Worm (Caenorhabditis elegans) whole organism, midembryonic: ENCODE data around the gene dsh-1.

Experiments used
- T22C8.4 ChIP-seq: fragments of 200-800 bp; sonication (Bioruptor generic); IDR thresholded peaks from 2 replicates; pipeline ENCODE4 v1.3.6; 2022; ENCODE audit warnings: missing genetic modification characterization, missing compliant biosample characterization
- cog-1 ChIP-seq: sonication (generic microtip); optimal IDR thresholded peaks from 2 replicates; lab custom pipeline; 2016; ENCODE audit warnings: missing genetic modification characterization, missing compliant biosample characterization
- flt-1 ChIP-seq: fragments of 200-800 bp; sonication (Bioruptor generic); IDR thresholded peaks from 2 replicates; pipeline ENCODE4 v1.3.6; 2022; ENCODE audit warnings: missing genetic modification characterization, missing compliant biosample characterization
- klf-2 ChIP-seq: fragments of 200-800 bp; sonication (Bioruptor generic); conservative IDR thresholded peaks from 2 replicates; pipeline ENCODE4 v1.3.6; 2022; ENCODE audit warnings: missing genetic modification reagents, missing genetic modification characterization, missing compliant biosample characterization
- med-1 ChIP-seq: sonication (generic microtip); optimal IDR thresholded peaks from 2 replicates; lab custom pipeline; 2017; ENCODE audit warnings: missing genetic modification characterization, mild to moderate bottlenecking, missing compliant biosample characterization, antibody characterized with exemption, missing genetic modification reagents; ENCODE audit not compliant: insufficient read depth
- ref-1 ChIP-seq: fragments of 200-800 bp; sonication (Bioruptor generic); conservative IDR thresholded peaks from 2 replicates; pipeline ENCODE4 v1.3.6; 2022; ENCODE audit warnings: missing genetic modification reagents, missing genetic modification characterization, missing compliant biosample characterization
- tab-1 ChIP-seq: fragments of 200-800 bp; sonication (Bioruptor generic); IDR thresholded peaks from 2 replicates; pipeline ENCODE4 v1.3.6; 2022; ENCODE audit warnings: missing genetic modification characterization, missing compliant biosample characterization
- ztf-23 ChIP-seq: fragments of 200-800 bp; sonication (Bioruptor generic); IDR thresholded peaks from 2 replicates; pipeline ENCODE4 v1.3.6; 2022; ENCODE audit warnings: missing genetic modification reagents, missing genetic modification characterization, missing compliant biosample characterization

ce11 chrII:5210830-5211229, 14.4 kb downstream of the dsh-1 start, which contains the start of gene C34F11.8:
- TF ChIP-seq flt-1 (no peak), cog-1 (tag; lab: Kevin White, UChicago) (no peak), med-1 (GFP tag; lab: Kevin White, UChicago) (no peak), tab-1 (no peak), T22C8.4 (GFP tag; lab: Robert Waterston, UW) (no peak), ref-1 (GFP tag; lab: Robert Waterston, UW) (no peak), ztf-23 (no peak), klf-2 (GFP tag; lab: Robert Waterston, UW) (no peak)
